Fruit fly (Drosophila melanogaster) whole organism, pupa: Measurements from ENCODE around the gene dnd.

Experiments
- CG12605 ChIP-seq: fragments of 200-800 bp; sonication (Bioruptor generic); IDR thresholded peaks from 2 replicates; pipeline ENCODE4 v1.3.6; 2022; ENCODE audit warnings: missing biosample characterization, missing genetic modification characterization
- CG14655 ChIP-seq: fragments of 200-800 bp; sonication (Bioruptor generic); optimal IDR thresholded peaks from 3 replicates; lab custom pipeline; 2017; ENCODE audit warnings: mild to moderate bottlenecking, missing biosample characterization, missing genetic modification reagents, missing genetic modification characterization
- CG32121 ChIP-seq: fragments of 200-800 bp; sonication (Bioruptor generic); IDR thresholded peaks from 2 replicates; pipeline ENCODE4 v1.3.6; 2022; ENCODE audit warnings: missing biosample characterization, missing genetic modification characterization
- CG4496 ChIP-seq: fragments of 200-800 bp; sonication (Bioruptor generic); IDR thresholded peaks from 3 replicates; pipeline ENCODE4 v1.3.6; 2022; ENCODE audit warnings: missing biosample characterization, missing genetic modification characterization
- D1 ChIP-seq: fragments of 200-800 bp; sonication (Bioruptor generic); optimal IDR thresholded peaks from 2 replicates; lab custom pipeline; 2018; ENCODE audit warnings: missing biosample characterization, mild to moderate bottlenecking, missing genetic modification characterization, moderate library complexity
- EcR ChIP-seq: fragments of 200-800 bp; sonication (Bioruptor generic); optimal IDR thresholded peaks from 3 replicates; lab custom pipeline; 2019; ENCODE audit warnings: missing biosample characterization, missing genetic modification characterization, mild to moderate bottlenecking, moderate library complexity, missing genetic modification reagents
- Ets98B ChIP-seq: fragments of 200-800 bp; sonication (Bioruptor generic); IDR thresholded peaks from 2 replicates; pipeline ENCODE4 v1.3.6; 2022; ENCODE audit warnings: missing biosample characterization, missing genetic modification characterization
- Pif1A ChIP-seq: fragments of 200-800 bp; sonication (Bioruptor generic); optimal IDR thresholded peaks from 3 replicates; lab custom pipeline; 2016; ENCODE audit warnings: missing biosample characterization, missing genetic modification characterization
- fd96Ca ChIP-seq: fragments of 200-800 bp; sonication (Bioruptor generic); IDR thresholded peaks from 3 replicates; pipeline ENCODE4 v1.3.6; 2022; ENCODE audit warnings: missing biosample characterization, missing genetic modification characterization
- gl ChIP-seq: fragments of 200-800 bp; sonication (Bioruptor generic); optimal IDR thresholded peaks from 2 replicates; lab custom pipeline; 2018; ENCODE audit warnings: missing biosample characterization, mild to moderate bottlenecking, missing genetic modification characterization

dm6 chr3R:21916987-21917386, 29.8 kb upstream of the dnd start:
- TF ChIP-seq Pif1A (GFP tag; lab: Kevin White, UChicago) (no peak), D1 (tag; lab: Kevin White, UChicago) (no peak), CG4496 (no peak), EcR (GFP tag; lab: Kevin White, UChicago) (no peak), CG14655 (GFP tag; lab: Kevin White, UChicago) (no peak), Ets98B (GFP tag; lab: Robert Waterston, UW) (no peak), CG12605 (GFP tag; lab: Robert Waterston, UW) (no peak), fd96Ca (GFP tag; lab: Robert Waterston, UW) (no peak), gl (tag; lab: Kevin White, UChicago) (no peak), CG32121 (GFP tag; lab: Robert Waterston, UW) (no peak)
